Worm (Caenorhabditis elegans) whole organism, young adult: Measurements from ENCODE around the gene Y38F2AR.3.

ENCODE experiments used
- B0336.3 ChIP-seq: fragments of 200-800 bp; sonication (Bioruptor generic); IDR thresholded peaks from 2 replicates; pipeline ENCODE4 v1.3.6; 2022; ENCODE audit warnings: missing genetic modification characterization, missing compliant biosample characterization
- F22D6.2 ChIP-seq: sonication (generic microtip); optimal IDR thresholded peaks from 2 replicates; lab custom pipeline; 2016; ENCODE audit warnings: mild to moderate bottlenecking, missing genetic modification characterization, missing compliant biosample characterization
- F37B4.10 ChIP-seq: fragments of 200-800 bp; sonication (Bioruptor generic); IDR thresholded peaks from 2 replicates; pipeline ENCODE4 v1.3.6; 2022; ENCODE audit warnings: missing genetic modification characterization, missing compliant biosample characterization
- F49E8.2 ChIP-seq: sonication (generic microtip); optimal IDR thresholded peaks from 3 replicates; lab custom pipeline; 2017; ENCODE audit warnings: missing genetic modification characterization, mild to moderate bottlenecking, missing compliant biosample characterization, antibody characterized with exemption, moderate library complexity; ENCODE audit not compliant: insufficient read depth
- F57A8.1 ChIP-seq: fragments of 200-800 bp; sonication (Bioruptor generic); optimal IDR thresholded peaks from 2 replicates; lab custom pipeline; 2018; ENCODE audit warnings: mild to moderate bottlenecking, missing genetic modification characterization, moderate library complexity, missing compliant biosample characterization
- K12H6.12 ChIP-seq: fragments of 200-800 bp; sonication (Bioruptor generic); optimal IDR thresholded peaks from 2 replicates; lab custom pipeline; 2018; ENCODE audit warnings: mild to moderate bottlenecking, missing genetic modification characterization, missing compliant biosample characterization
- T07F8.4 ChIP-seq: sonication (generic microtip); optimal IDR thresholded peaks from 2 replicates; lab custom pipeline; 2016; ENCODE audit warnings: mild to moderate bottlenecking, missing genetic modification characterization, moderate library complexity, missing compliant biosample characterization
- Y56A3A.18 ChIP-seq: fragments of 200-800 bp; sonication (Bioruptor generic); IDR thresholded peaks from 2 replicates; pipeline ENCODE4 v1.3.6; 2022; ENCODE audit warnings: missing genetic modification reagents, missing genetic modification characterization, missing compliant biosample characterization
- Y95B8A.8 ChIP-seq: fragments of 200-800 bp; sonication (Bioruptor generic); IDR thresholded peaks from 2 replicates; pipeline ENCODE4 v1.3.6; 2022; ENCODE audit warnings: missing genetic modification reagents, missing genetic modification characterization, missing compliant biosample characterization
- akir-1 ChIP-seq: fragments of 200-800 bp; sonication (Bioruptor generic); optimal IDR thresholded peaks from 2 replicates; lab custom pipeline; 2018; ENCODE audit warnings: mild to moderate bottlenecking, missing genetic modification characterization, moderate library complexity, missing compliant biosample characterization
- ama-1 ChIP-seq, 3 experiments: fragments of 150-350 bp in 1 of 3; sonication (generic microtip) in 2 of 3; optimal IDR thresholded peaks; 2 replicates each; lab custom pipeline; 2014 to 2018; ENCODE audit warnings: missing biosample characterization in 2 of 3, missing genetic modification characterization in 2 of 3, missing genetic modification reagents in 2 of 3
- atf-7 ChIP-seq: sonication (generic microtip); optimal IDR thresholded peaks from 2 replicates; lab custom pipeline; 2017; ENCODE audit warnings: mild to moderate bottlenecking, missing genetic modification characterization, missing compliant biosample characterization
- bed-2 ChIP-seq: fragments of 200-800 bp; sonication (Bioruptor generic); IDR thresholded peaks from 2 replicates; pipeline ENCODE4 v1.3.6; 2022; ENCODE audit warnings: missing genetic modification reagents, missing genetic modification characterization, missing compliant biosample characterization
- ceh-27 ChIP-seq: fragments of 200-800 bp; sonication (Bioruptor generic); optimal IDR thresholded peaks from 2 replicates; lab custom pipeline; 2018; ENCODE audit warnings: mild to moderate bottlenecking, missing genetic modification characterization, moderate library complexity, missing compliant biosample characterization
- ceh-58 ChIP-seq: fragments of 200-800 bp; sonication (Bioruptor generic); IDR thresholded peaks from 2 replicates; pipeline ENCODE4 v1.3.6; 2022; ENCODE audit warnings: missing genetic modification characterization, missing compliant biosample characterization
- chd-7 ChIP-seq: sonication (generic microtip); optimal IDR thresholded peaks from 2 replicates; lab custom pipeline; 2016; ENCODE audit warnings: mild to moderate bottlenecking, missing genetic modification characterization, moderate library complexity, missing compliant biosample characterization
- egl-18 ChIP-seq: fragments of 200-800 bp; sonication (Bioruptor generic); IDR thresholded peaks from 2 replicates; pipeline ENCODE4 v1.3.6; 2022; ENCODE audit warnings: missing genetic modification reagents, missing genetic modification characterization, missing compliant biosample characterization
- egl-44 ChIP-seq: fragments of 200-800 bp; sonication (Bioruptor generic); IDR thresholded peaks from 2 replicates; pipeline ENCODE4 v1.3.6; 2022; ENCODE audit warnings: missing genetic modification reagents, missing genetic modification characterization, missing compliant biosample characterization
- fkh-3 ChIP-seq: sonication (generic microtip); optimal IDR thresholded peaks from 2 replicates; lab custom pipeline; 2016; ENCODE audit warnings: mild to moderate bottlenecking, missing genetic modification characterization, missing compliant biosample characterization
- hlh-26 ChIP-seq: fragments of 200-800 bp; sonication (Bioruptor generic); conservative IDR thresholded peaks from 2 replicates; pipeline ENCODE4 v1.3.6; 2022; ENCODE audit warnings: missing genetic modification reagents, missing genetic modification characterization, missing compliant biosample characterization
- hmg-1.2 ChIP-seq: fragments of 200-800 bp; sonication (Bioruptor generic); IDR thresholded peaks from 2 replicates; pipeline ENCODE4 v1.3.6; 2022; ENCODE audit warnings: missing genetic modification reagents, missing genetic modification characterization, missing compliant biosample characterization
- hmg-20 ChIP-seq: fragments of 200-800 bp; sonication (Bioruptor generic); IDR thresholded peaks from 2 replicates; pipeline ENCODE4 v1.3.6; 2022; ENCODE audit warnings: missing genetic modification reagents, missing genetic modification characterization, missing compliant biosample characterization
- lin-26 ChIP-seq: fragments of 200-800 bp; sonication (Bioruptor generic); IDR thresholded peaks from 2 replicates; pipeline ENCODE4 v1.3.6; 2022; ENCODE audit warnings: missing genetic modification reagents, missing genetic modification characterization, missing compliant biosample characterization
- lin-40 ChIP-seq: sonication (generic microtip); optimal IDR thresholded peaks from 2 replicates; lab custom pipeline; 2016; ENCODE audit warnings: missing genetic modification characterization, mild to moderate bottlenecking, missing compliant biosample characterization, missing genotype, missing genetic modification reagents
- lsy-27 ChIP-seq: sonication (generic microtip); optimal IDR thresholded peaks from 2 replicates; lab custom pipeline; 2017; ENCODE audit warnings: missing genetic modification characterization, mild to moderate bottlenecking, missing compliant biosample characterization, antibody characterized with exemption, missing genotype, borderline replicate concordance; ENCODE audit not compliant: insufficient read depth
- madf-3 ChIP-seq: fragments of 200-800 bp; sonication (Bioruptor generic); IDR thresholded peaks from 2 replicates; pipeline ENCODE4 v1.3.6; 2022; ENCODE audit warnings: missing genetic modification reagents, missing genetic modification characterization, missing compliant biosample characterization
- madf-6 ChIP-seq: fragments of 200-800 bp; sonication (Bioruptor generic); IDR thresholded peaks from 2 replicates; pipeline ENCODE4 v1.3.6; 2022; ENCODE audit warnings: missing genetic modification reagents, missing genetic modification characterization, missing compliant biosample characterization
- madf-8 ChIP-seq: fragments of 200-800 bp; sonication (Bioruptor generic); conservative IDR thresholded peaks from 2 replicates; pipeline ENCODE4 v1.3.6; 2022; ENCODE audit warnings: missing genetic modification reagents, missing genetic modification characterization, missing compliant biosample characterization
- mcd-1 ChIP-seq: fragments of 200-800 bp; sonication (Bioruptor generic); IDR thresholded peaks from 2 replicates; pipeline ENCODE4 v1.3.6; 2022; ENCODE audit warnings: missing genetic modification reagents, missing genetic modification characterization, missing compliant biosample characterization
- mxl-1 ChIP-seq: sonication (generic microtip); optimal IDR thresholded peaks from 2 replicates; lab custom pipeline; 2016; ENCODE audit warnings: missing genetic modification characterization, missing compliant biosample characterization
- nfya-2 ChIP-seq: fragments of 200-800 bp; sonication (Bioruptor generic); IDR thresholded peaks from 2 replicates; pipeline ENCODE4 v1.3.6; 2022; ENCODE audit warnings: missing genetic modification reagents, missing genetic modification characterization, missing compliant biosample characterization
- nhr-27 ChIP-seq: fragments of 200-800 bp; sonication (Bioruptor generic); optimal IDR thresholded peaks from 2 replicates; lab custom pipeline; 2018; ENCODE audit warnings: mild to moderate bottlenecking, missing genetic modification characterization, moderate library complexity, missing compliant biosample characterization
- pha-4 ChIP-seq: fragments of 150-350 bp; sonication (generic microtip); optimal IDR thresholded peaks from 2 replicates; lab custom pipeline; 2014; ENCODE audit warnings: missing biosample characterization, missing genetic modification reagents, missing genetic modification characterization
- rec-8 ChIP-seq, 2 experiments: sonication (generic microtip); optimal IDR thresholded peaks; 2 replicates each; lab custom pipeline; 2016; ENCODE audit warnings: mild to moderate bottlenecking in 2 of 2, missing genetic modification characterization in 2 of 2, missing genetic modification reagents in 2 of 2, missing genotype in 2 of 2, missing biosample characterization in 1 of 2, missing compliant biosample characterization in 1 of 2, moderate library complexity in 1 of 2
- repo-1 ChIP-seq: sonication (generic microtip); optimal IDR thresholded peaks from 2 replicates; lab custom pipeline; 2017; ENCODE audit warnings: mild to moderate bottlenecking, missing genetic modification characterization, missing compliant biosample characterization
- snpc-4 ChIP-seq, 5 experiments: fragments of 150-350 bp in 1 of 5; sonication (generic microtip) in 4 of 5; optimal IDR thresholded peaks; 2 replicates each; lab custom pipeline; 2014 to 2018; ENCODE audit warnings: missing genetic modification characterization in 5 of 5, missing biosample characterization in 3 of 5, antibody characterized with exemption in 2 of 5, mild to moderate bottlenecking in 2 of 5, missing compliant biosample characterization in 2 of 5, missing genotype in 2 of 5, moderate library complexity in 2 of 5, missing genetic modification reagents in 1 of 5
- sptf-2 ChIP-seq: fragments of 200-800 bp; sonication (Bioruptor generic); optimal IDR thresholded peaks from 2 replicates; lab custom pipeline; 2018; ENCODE audit warnings: mild to moderate bottlenecking, missing genetic modification characterization, missing compliant biosample characterization
- zim-3 ChIP-seq: sonication (generic microtip); optimal IDR thresholded peaks from 2 replicates; lab custom pipeline; 2017; ENCODE audit warnings: mild to moderate bottlenecking, missing genetic modification characterization, moderate library complexity, missing compliant biosample characterization
- ztf-22 ChIP-seq: fragments of 200-800 bp; sonication (Bioruptor generic); optimal IDR thresholded peaks from 2 replicates; lab custom pipeline; 2018; ENCODE audit warnings: mild to moderate bottlenecking, missing genetic modification characterization, moderate library complexity, missing compliant biosample characterization
- ztf-28 ChIP-seq: fragments of 200-800 bp; sonication (Bioruptor generic); IDR thresholded peaks from 2 replicates; pipeline ENCODE4 v1.3.6; 2022; ENCODE audit warnings: missing genetic modification reagents, missing genetic modification characterization, missing compliant biosample characterization

Gene Y38F2AR.3

DNA sequence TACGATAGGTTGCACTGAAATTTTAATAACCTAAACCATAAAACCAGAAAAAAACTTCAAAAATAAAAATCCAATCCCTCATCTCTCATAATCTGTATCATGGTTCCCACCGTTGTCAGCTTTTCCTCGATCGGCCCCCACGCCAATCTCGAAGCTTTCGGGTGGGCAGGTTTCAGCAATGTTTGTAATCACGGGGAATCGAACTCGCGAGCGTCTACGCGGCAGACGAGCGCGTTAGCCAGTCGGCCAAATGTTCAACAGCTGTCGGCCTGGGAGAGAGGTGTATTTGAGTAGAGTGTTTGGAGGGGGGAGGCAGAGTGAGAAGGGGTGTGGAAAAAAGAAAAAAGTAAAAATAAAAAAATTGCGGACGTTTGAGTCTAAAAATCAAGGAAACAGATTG lies 24.6 kb downstream of the Y38F2AR.3 start (continued):
- peak; percentile 52 for TF ChIP-seq F22D6.2 (tag; lab: Kevin White, UChicago)
- peak; percentile 45 for TF ChIP-seq K12H6.12 (tag; lab: Kevin White, UChicago)
- TF ChIP-seq Y56A3A.18 = peak; percentile 94
- TF ChIP-seq ama-1 (optimal IDR thresholded peaks at IDR 0.05; lab: Kevin White, UChicago) = no peak
- TF ChIP-seq ama-1 (GFP tag; optimal IDR thresholded peaks at IDR 0.05; lab: Kevin White, UChicago) = peak; percentile 71 to 87
- TF ChIP-seq pha-4 (tag; lab: Kevin White, UChicago) = no peak
- peak; percentile 81 for TF ChIP-seq T07F8.4 (tag; lab: Kevin White, UChicago)
- peak; percentile 78 for TF ChIP-seq zim-3 (tag; lab: Kevin White, UChicago)
- TF ChIP-seq rec-8 (tag; optimal IDR thresholded peaks at IDR 0.05; lab: Kevin White, UChicago) = peak; percentile 30 to 55
- TF ChIP-seq F37B4.10 (GFP tag; lab: Robert Waterston, UW) = no peak
- no peak for TF ChIP-seq nfya-2 (GFP tag; lab: Robert Waterston, UW)
- peak; percentile 87 for TF ChIP-seq chd-7 (tag; lab: Kevin White, UChicago)
- peak; percentile 76 for TF ChIP-seq sptf-2
- TF ChIP-seq egl-18 (GFP tag; lab: Robert Waterston, UW) = no peak
- TF ChIP-seq bed-2 (GFP tag; lab: Robert Waterston, UW) = 0 out of 2 replicates have a peak, but pooled peaks have one; percentile 35
- TF ChIP-seq madf-6 (GFP tag; lab: Robert Waterston, UW) = peak; percentile 55; the same call in 1 of the 2 replicates
- peak; percentile 71 for TF ChIP-seq hmg-1.2 (GFP tag; lab: Robert Waterston, UW)
- TF ChIP-seq Y95B8A.8 (GFP tag; lab: Robert Waterston, UW) = peak; percentile 89
- TF ChIP-seq lsy-27 (tag; lab: Kevin White, UChicago) = peak; percentile 85
- TF ChIP-seq mxl-1 = peak; percentile 84
- TF ChIP-seq nhr-27 (tag; lab: Kevin White, UChicago) = no peak
- TF ChIP-seq akir-1 (GFP tag; lab: Kevin White, UChicago) = no peak
- TF ChIP-seq ceh-58 = no peak
- peak; percentile 83 for TF ChIP-seq repo-1 (tag; lab: Kevin White, UChicago)
- TF ChIP-seq atf-7 (tag; lab: Kevin White, UChicago) = peak; percentile 62
- TF ChIP-seq egl-44 = peak; percentile 92
- no peak for TF ChIP-seq hlh-26 (GFP tag; lab: Robert Waterston, UW)
- TF ChIP-seq ztf-28 (GFP tag; lab: Robert Waterston, UW) = peak; percentile 69; the same call in 1 of the 2 replicates
- peak; percentile 66; the same call in 1 of the 2 replicates for TF ChIP-seq hmg-20 (GFP tag; lab: Robert Waterston, UW)
- peak; percentile 2 for TF ChIP-seq ztf-22 (GFP tag; lab: Kevin White, UChicago)
- peak; percentile 79 for TF ChIP-seq F49E8.2 (tag; lab: Kevin White, UChicago)
- peak; percentile 87 for TF ChIP-seq mcd-1 (GFP tag; lab: Robert Waterston, UW)
- TF ChIP-seq madf-8 (GFP tag; lab: Robert Waterston, UW) = 0 out of 2 replicates have a peak, but pooled peaks have one; percentile 20
- no peak for TF ChIP-seq F57A8.1
- TF ChIP-seq madf-3 (GFP tag; lab: Robert Waterston, UW) = peak; percentile 18; the same call in 1 of the 2 replicates
- TF ChIP-seq B0336.3 (GFP tag; lab: Robert Waterston, UW) = peak; percentile 75
- TF ChIP-seq snpc-4 (GFP tag; optimal IDR thresholded peaks at IDR 0.05; lab: Kevin White, UChicago) = peak; percentile 61
- peak; percentile 67 to 82 (median 74) for TF ChIP-seq snpc-4 (tag; optimal IDR thresholded peaks at IDR 0.05; lab: Kevin White, UChicago)
- TF ChIP-seq lin-26 (GFP tag; lab: Robert Waterston, UW) = peak; percentile 89
- peak; percentile 87 for TF ChIP-seq lin-40
- peak; percentile 84 for TF ChIP-seq ceh-27
- TF ChIP-seq fkh-3 (tag; lab: Kevin White, UChicago) = no peak
